Worm (Caenorhabditis elegans) whole organism, L1 larva: ENCODE data around the gene C18B2.2.

Experiments
- aly-2 ChIP-seq: fragments of 150-350 bp; optimal IDR thresholded peaks from 2 replicates; lab custom pipeline; 2014; ENCODE audit warnings: missing biosample characterization, missing genetic modification characterization
- ceh-82 ChIP-seq, 3 experiments: fragments of 150-350 bp in 1 of 3; sonication (generic microtip) in 2 of 3; optimal IDR thresholded peaks; 2 replicates each; lab custom pipeline; 2014 to 2017; ENCODE audit warnings: missing biosample characterization in 3 of 3, missing genetic modification characterization in 3 of 3
- mef-2 ChIP-seq: fragments of 150-350 bp; optimal IDR thresholded peaks from 2 replicates; lab custom pipeline; 2014; ENCODE audit warnings: missing biosample characterization, missing genetic modification characterization
- nhr-11 ChIP-seq: fragments of 150-350 bp; optimal IDR thresholded peaks from 2 replicates; lab custom pipeline; 2014; ENCODE audit warnings: missing biosample characterization, missing genetic modification characterization
- nhr-28 ChIP-seq: fragments of 150-350 bp; optimal IDR thresholded peaks from 2 replicates; lab custom pipeline; 2014; ENCODE audit warnings: missing biosample characterization, missing genetic modification characterization
- nhr-76 ChIP-seq: sonication (generic microtip); optimal IDR thresholded peaks from 2 replicates; lab custom pipeline; 2017; ENCODE audit warnings: missing biosample characterization, missing genetic modification characterization
- pax-3 ChIP-seq: fragments of 200-800 bp; sonication (Bioruptor generic); optimal IDR thresholded peaks from 2 replicates; lab custom pipeline; 2018; ENCODE audit warnings: mild to moderate bottlenecking, missing genetic modification characterization, moderate library complexity, missing compliant biosample characterization
- rnt-1 ChIP-seq: sonication (generic microtip); optimal IDR thresholded peaks from 2 replicates; lab custom pipeline; 2016; ENCODE audit warnings: mild to moderate bottlenecking, missing genetic modification characterization, moderate library complexity, missing compliant biosample characterization
- unc-62 ChIP-seq: fragments of 150-350 bp; optimal IDR thresholded peaks from 2 replicates; lab custom pipeline; 2014; ENCODE audit warnings: missing biosample characterization, missing genetic modification reagents, missing genetic modification characterization
- zag-1 ChIP-seq: fragments of 150-350 bp; optimal IDR thresholded peaks from 2 replicates; lab custom pipeline; 2014; ENCODE audit warnings: missing biosample characterization, missing genetic modification characterization

- TF ChIP-seq unc-62 (GFP tag; lab: Kevin White, UChicago) (no peak), pax-3 (tag; lab: Kevin White, UChicago) (no peak), nhr-28 (tag; lab: Kevin White, UChicago) (no peak), nhr-76 (no peak), zag-1 (tag; lab: Kevin White, UChicago) (no peak), aly-2 (tag; lab: Kevin White, UChicago) (no peak), ceh-82 (tag; optimal IDR thresholded peaks at IDR 0.05; lab: Kevin White, UChicago) (no peak), rnt-1 (tag; lab: Kevin White, UChicago) (no peak), mef-2 (no peak), nhr-11 (no peak)
Observed at ce11 chrX:3585625-3586024, 37.6 kb upstream of the C18B2.2 start, which contains the start of gene T27A10.2.
